Worm (Caenorhabditis elegans) whole organism, mixed stage, embryonic: Measurements from ENCODE around the gene B0457.4.

ENCODE experiments used
- M03D4.4 ChIP-seq: sonication (generic microtip); optimal IDR thresholded peaks from 2 replicates; lab custom pipeline; 2017; ENCODE audit warnings: mild to moderate bottlenecking, missing genetic modification characterization, missing compliant biosample characterization
- bed-3 ChIP-seq: fragments of 200-800 bp; sonication (Bioruptor generic); optimal IDR thresholded peaks from 3 replicates; lab custom pipeline; 2018; ENCODE audit warnings: mild to moderate bottlenecking, missing genetic modification characterization, moderate library complexity, missing compliant biosample characterization
- ceh-83 ChIP-seq: fragments of 200-800 bp; sonication (Bioruptor generic); optimal IDR thresholded peaks from 2 replicates; lab custom pipeline; 2018; ENCODE audit warnings: mild to moderate bottlenecking, missing genetic modification characterization, missing compliant biosample characterization
- ces-1 ChIP-seq: fragments of 150-350 bp; optimal IDR thresholded peaks from 2 replicates; lab custom pipeline; 2014; ENCODE audit warnings: missing biosample characterization, missing genetic modification reagents, missing genetic modification characterization
- cnd-1 ChIP-seq: fragments of 200-800 bp; sonication (Bioruptor generic); optimal IDR thresholded peaks from 2 replicates; lab custom pipeline; 2018; ENCODE audit warnings: mild to moderate bottlenecking, missing genetic modification characterization, missing compliant biosample characterization
- elt-1 ChIP-seq: sonication (generic microtip); optimal IDR thresholded peaks from 2 replicates; lab custom pipeline; 2017; ENCODE audit warnings: missing genetic modification characterization, mild to moderate bottlenecking, missing compliant biosample characterization, antibody characterized with exemption, moderate library complexity, borderline replicate concordance; ENCODE audit not compliant: insufficient read depth
- elt-3 ChIP-seq: fragments of 150-350 bp; optimal IDR thresholded peaks from 2 replicates; lab custom pipeline; 2014; ENCODE audit warnings: missing biosample characterization, missing genetic modification characterization
- ham-2 ChIP-seq: fragments of 200-800 bp; sonication (Bioruptor generic); optimal IDR thresholded peaks from 2 replicates; lab custom pipeline; 2018; ENCODE audit warnings: mild to moderate bottlenecking, missing genetic modification characterization, missing compliant biosample characterization
- hlh-1 ChIP-seq: fragments of 150-350 bp; optimal IDR thresholded peaks from 2 replicates; lab custom pipeline; 2014; ENCODE audit warnings: missing biosample characterization, missing genetic modification reagents, missing genetic modification characterization
- lin-13 ChIP-seq: fragments of 150-350 bp; optimal IDR thresholded peaks from 2 replicates; lab custom pipeline; 2014; ENCODE audit warnings: missing biosample characterization, missing genetic modification characterization
- lin-32 ChIP-seq: fragments of 200-800 bp; sonication (Bioruptor generic); optimal IDR thresholded peaks from 2 replicates; lab custom pipeline; 2018; ENCODE audit warnings: mild to moderate bottlenecking, missing genetic modification characterization, missing compliant biosample characterization
- lsy-2 ChIP-seq: fragments of 150-350 bp; optimal IDR thresholded peaks from 2 replicates; lab custom pipeline; 2014; ENCODE audit warnings: missing biosample characterization, missing genetic modification characterization
- mab-5 ChIP-seq: fragments of 150-350 bp; optimal IDR thresholded peaks from 2 replicates; lab custom pipeline; 2014; ENCODE audit warnings: missing biosample characterization, missing genetic modification characterization
- mep-1 ChIP-seq: fragments of 150-350 bp; optimal IDR thresholded peaks from 2 replicates; lab custom pipeline; 2017; ENCODE audit warnings: missing biosample characterization, missing genetic modification reagents, missing genetic modification characterization, inconsistent platforms
- mls-2 ChIP-seq: sonication (generic microtip); optimal IDR thresholded peaks from 2 replicates; lab custom pipeline; 2016; ENCODE audit warnings: mild to moderate bottlenecking, missing genetic modification characterization, moderate library complexity, missing compliant biosample characterization
- nhr-12 ChIP-seq: fragments of 150-350 bp; optimal IDR thresholded peaks from 2 replicates; lab custom pipeline; 2014; ENCODE audit warnings: missing biosample characterization, missing genetic modification characterization
- nhr-2 ChIP-seq: fragments of 150-350 bp; optimal IDR thresholded peaks from 2 replicates; lab custom pipeline; 2014; ENCODE audit warnings: missing biosample characterization, missing genetic modification characterization
- nhr-237 ChIP-seq: fragments of 150-350 bp; optimal IDR thresholded peaks from 2 replicates; lab custom pipeline; 2014; ENCODE audit warnings: missing biosample characterization, missing genetic modification characterization
- nhr-76 ChIP-seq: sonication (generic microtip); optimal IDR thresholded peaks from 2 replicates; lab custom pipeline; 2017; ENCODE audit warnings: missing biosample characterization, missing genetic modification characterization
- pha-4 ChIP-seq: fragments of 150-350 bp; optimal IDR thresholded peaks from 2 replicates; lab custom pipeline; 2018; ENCODE audit warnings: missing biosample characterization, missing genetic modification reagents, missing genetic modification characterization
- snpc-4 ChIP-seq: fragments of 150-350 bp; optimal IDR thresholded peaks from 2 replicates; lab custom pipeline; 2014; ENCODE audit warnings: missing biosample characterization, missing genetic modification characterization
- sptf-1 ChIP-seq: sonication (generic microtip); optimal IDR thresholded peaks from 2 replicates; lab custom pipeline; 2017; ENCODE audit warnings: mild to moderate bottlenecking, missing genetic modification characterization, moderate library complexity, missing compliant biosample characterization
- tbx-8 ChIP-seq: fragments of 200-800 bp; sonication (Bioruptor generic); optimal IDR thresholded peaks from 2 replicates; lab custom pipeline; 2018; ENCODE audit warnings: mild to moderate bottlenecking, missing genetic modification characterization, moderate library complexity, missing compliant biosample characterization
- unc-120 ChIP-seq: sonication (generic microtip); optimal IDR thresholded peaks from 2 replicates; lab custom pipeline; 2017; ENCODE audit warnings: missing genetic modification characterization, missing compliant biosample characterization; ENCODE audit not compliant: poor library complexity, severe bottlenecking
- unc-39 ChIP-seq: fragments of 150-350 bp; optimal IDR thresholded peaks from 2 replicates; lab custom pipeline; 2014; ENCODE audit warnings: missing biosample characterization, missing genetic modification characterization
- unc-62 ChIP-seq: fragments of 150-350 bp; optimal IDR thresholded peaks from 2 replicates; lab custom pipeline; 2014; ENCODE audit warnings: missing biosample characterization, missing genetic modification reagents, missing genetic modification characterization
- zip-8 ChIP-seq: fragments of 150-350 bp; optimal IDR thresholded peaks from 2 replicates; lab custom pipeline; 2014; ENCODE audit warnings: missing biosample characterization, missing genetic modification characterization
- ztf-11 ChIP-seq: fragments of 150-350 bp; optimal IDR thresholded peaks from 2 replicates; lab custom pipeline; 2014; ENCODE audit warnings: missing biosample characterization, missing genetic modification characterization

Gene B0457.4

DNA sequence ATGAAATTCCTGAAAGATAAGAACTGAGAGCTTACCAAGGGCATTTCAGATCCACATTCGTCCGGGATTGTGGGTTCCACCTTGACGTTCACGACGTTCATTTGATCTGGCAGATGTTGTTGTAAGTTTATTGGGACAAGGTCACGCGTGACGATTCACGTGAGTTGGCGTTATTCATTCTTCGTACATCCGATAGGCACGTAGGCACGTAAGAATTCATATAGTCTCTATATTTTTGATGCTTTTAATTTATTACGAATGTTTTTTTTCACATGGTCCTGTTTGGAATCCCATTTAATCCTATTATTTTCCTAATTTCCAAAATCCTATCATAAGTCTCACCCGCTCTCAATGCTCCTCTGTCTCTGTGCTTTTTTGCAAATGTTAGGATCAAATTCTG is at the start of gene B0457.4:
Gene B0457.4, minus strand, starts transcription at position 101 of the 400 bp plus-strand sequence.
- TF ChIP-seq cnd-1, result no peak
- no peak for TF ChIP-seq snpc-4 (tag; lab: Kevin White, UChicago)
- TF ChIP-seq nhr-2 (tag; lab: Kevin White, UChicago), result no peak
- TF ChIP-seq bed-3 (GFP tag; lab: Kevin White, UChicago), result no peak
- TF ChIP-seq zip-8, result no peak
- TF ChIP-seq mab-5 (tag; lab: Kevin White, UChicago), result no peak
- TF ChIP-seq lin-32 (GFP tag; lab: Kevin White, UChicago), result no peak
- no peak for TF ChIP-seq nhr-12 (tag; lab: Kevin White, UChicago)
- TF ChIP-seq M03D4.4 (tag; lab: Kevin White, UChicago), result no peak
- TF ChIP-seq ham-2 (GFP tag; lab: Kevin White, UChicago), result no peak
- TF ChIP-seq, all 35 proteins: peak for 0

DNA sequence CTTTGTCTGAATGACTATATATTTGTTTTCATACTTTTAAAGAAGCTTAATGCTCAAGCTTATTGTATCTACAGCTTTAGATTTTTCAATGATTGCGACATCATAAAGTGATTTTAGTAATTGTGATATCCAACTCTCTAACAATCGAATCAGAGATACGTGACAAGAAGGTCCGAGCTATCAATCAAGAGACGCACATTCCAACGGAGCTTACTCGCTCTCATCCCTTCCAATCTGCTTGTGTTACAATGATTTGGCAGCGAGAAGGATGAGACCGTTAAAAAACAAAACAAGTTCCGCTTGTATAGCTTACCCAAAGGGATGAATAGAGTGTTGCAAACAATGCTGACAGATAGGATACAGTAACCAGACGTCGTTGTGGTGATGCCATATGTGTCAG is 49.6 kb upstream of the B0457.4 start:
- TF ChIP-seq cnd-1 (no peak), unc-62 (GFP tag; lab: Kevin White, UChicago) (peak; percentile 87)

- TF ChIP-seq zip-8, result no peak
- TF ChIP-seq, all 35 proteins: peak for 0
These were observed 48.6 kb upstream of the B0457.4 start, which contains the start of gene cal-2 for ce11 chrII:8960414-8960813. Gene cal-2, plus strand, starts transcription at chrII:8960714.

DNA sequence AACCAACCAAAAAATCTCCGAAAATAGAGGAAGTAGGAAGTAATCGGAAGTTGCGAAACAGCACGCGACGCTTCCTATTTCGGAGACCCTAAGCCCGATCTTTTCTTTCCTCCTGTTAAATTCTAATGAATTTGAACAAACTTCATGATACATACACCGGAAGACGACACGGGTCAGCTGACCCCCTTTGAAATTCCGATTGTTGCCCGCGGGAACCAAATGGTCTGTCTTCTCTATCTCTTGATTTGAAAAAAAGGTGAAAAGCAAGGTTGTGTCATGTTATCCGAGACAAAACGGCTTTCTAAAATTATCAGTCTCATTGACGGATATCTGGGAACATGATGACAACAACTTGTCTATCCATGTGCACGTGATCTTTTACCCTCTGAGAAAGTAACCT is 47.3 kb upstream of the B0457.4 start:
- peak; percentile 32 for TF ChIP-seq unc-120 (tag; lab: Kevin White, UChicago)
- TF ChIP-seq unc-62 (GFP tag; lab: Kevin White, UChicago), result peak; percentile 21
- TF ChIP-seq hlh-1 (tag; lab: Kevin White, UChicago), result peak; percentile 51
- no peak for TF ChIP-seq nhr-237

DNA sequence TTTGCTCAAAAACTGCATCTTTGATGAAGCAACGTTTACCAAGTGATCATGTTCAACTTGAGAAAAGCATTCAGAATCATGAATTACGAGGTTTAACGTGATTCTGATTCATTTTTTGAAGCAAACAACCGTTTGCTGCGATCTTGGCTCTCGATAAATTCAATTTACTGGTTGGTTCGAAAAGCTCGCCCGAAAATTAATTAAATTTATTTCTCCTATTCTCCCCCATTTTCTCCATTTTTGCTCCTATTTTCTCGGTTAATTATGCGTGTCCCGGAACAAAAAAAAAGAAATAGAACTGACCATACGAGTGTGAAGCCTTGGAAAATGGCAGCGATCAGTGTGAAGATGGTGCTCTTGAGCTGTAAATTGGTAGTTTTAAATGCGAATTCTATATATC is 45.1 kb upstream of the B0457.4 start:
- no peak for TF ChIP-seq ham-2 (GFP tag; lab: Kevin White, UChicago)
- TF ChIP-seq ces-1 (GFP tag; lab: Kevin White, UChicago), result peak; percentile 94

DNA sequence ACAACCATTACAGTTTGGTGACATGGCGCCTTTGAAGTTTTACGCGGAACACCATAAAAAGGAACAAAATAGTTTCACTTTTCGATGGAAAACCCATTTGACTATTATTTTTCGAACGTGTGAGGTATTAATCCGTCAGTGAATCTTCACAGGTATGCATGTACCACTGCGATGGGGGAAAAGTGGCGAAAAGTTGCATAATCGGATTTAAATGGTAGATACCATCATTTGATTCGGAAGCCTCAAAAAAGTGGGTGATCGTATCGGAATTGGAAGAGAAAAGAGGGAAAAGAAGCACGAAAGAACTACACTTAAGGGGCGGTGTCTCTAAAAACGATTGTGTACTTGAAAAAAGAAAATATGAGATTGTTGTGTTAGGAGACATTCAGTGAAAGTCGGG is 41.9 kb upstream of the B0457.4 start:
- TF ChIP-seq sptf-1 (tag; lab: Kevin White, UChicago), result no peak
- peak; percentile 16 for TF ChIP-seq elt-1
- TF ChIP-seq unc-62 (GFP tag; lab: Kevin White, UChicago), result no peak
- no peak for TF ChIP-seq tbx-8
- TF ChIP-seq, all 35 proteins: peak for 1

DNA sequence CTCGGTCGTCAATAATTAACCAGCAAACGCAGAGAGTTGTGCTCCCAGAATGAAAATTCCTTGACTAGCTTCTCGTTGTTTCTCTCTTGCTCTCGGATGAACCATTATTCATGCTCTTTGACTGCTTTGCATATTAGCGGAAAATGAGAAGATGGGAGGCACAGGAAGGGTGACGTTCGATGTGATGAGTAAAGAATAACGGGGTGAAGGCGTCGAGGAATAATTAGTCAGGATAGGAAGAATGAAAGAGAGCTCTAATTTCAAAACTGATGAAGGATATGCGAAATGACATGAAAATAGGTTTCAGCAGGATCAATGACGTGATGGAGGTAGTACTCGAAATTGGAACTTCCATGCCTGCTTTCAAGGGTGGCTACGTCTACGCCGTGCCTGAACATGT is 39.4 kb upstream of the B0457.4 start:
- TF ChIP-seq mls-2 (tag; lab: Kevin White, UChicago), result no peak
- TF ChIP-seq ceh-83, result no peak
- TF ChIP-seq lsy-2 (tag; lab: Kevin White, UChicago), result no peak
- no peak for TF ChIP-seq ztf-11
- no peak for TF ChIP-seq nhr-76 (tag; lab: Kevin White, UChicago)
- TF ChIP-seq pha-4, result no peak
- no peak for TF ChIP-seq ham-2 (GFP tag; lab: Kevin White, UChicago)
- no peak for TF ChIP-seq lin-13 (tag; lab: Kevin White, UChicago)
- TF ChIP-seq snpc-4 (tag; lab: Kevin White, UChicago), result no peak
- no peak for TF ChIP-seq mep-1
- TF ChIP-seq zip-8, result no peak
- no peak for TF ChIP-seq sptf-1 (tag; lab: Kevin White, UChicago)
- no peak for TF ChIP-seq tbx-8
- no peak for TF ChIP-seq unc-39 (tag; lab: Kevin White, UChicago)
- TF ChIP-seq M03D4.4 (tag; lab: Kevin White, UChicago), result no peak
- TF ChIP-seq elt-3, result no peak
- TF ChIP-seq unc-120 (tag; lab: Kevin White, UChicago), result no peak
- TF ChIP-seq, all 35 proteins: peak for 0
